Worm (Caenorhabditis elegans): ENCODE results near the gene klp-3.

The klp-3 gene

DNA sequence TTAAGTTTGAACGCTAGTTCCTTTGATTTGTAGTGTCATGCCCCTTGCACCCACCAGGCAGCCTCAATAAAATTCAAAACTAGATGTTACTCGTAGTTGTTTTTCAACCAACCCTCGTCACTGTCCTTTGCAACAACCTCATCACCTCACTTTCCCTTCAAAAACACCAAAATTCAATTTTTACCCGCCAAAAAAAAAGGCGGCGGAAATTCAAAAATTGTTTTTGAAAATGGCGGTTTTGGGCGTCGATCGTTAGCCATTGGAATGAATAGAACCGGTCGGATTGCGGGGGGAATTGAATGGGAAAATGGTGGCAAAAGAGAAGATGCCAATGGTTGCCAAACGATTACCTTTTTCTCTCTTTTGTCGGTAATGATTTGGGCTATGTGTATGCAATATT, 36.1 kb upstream of the klp-3 start:
- TF ChIP-seq hmg-4 (GFP tag; optimal IDR thresholded peaks at IDR 0.05) (no peak), hmbx-1 (tag; optimal IDR thresholded peaks at IDR 0.05) (no peak), ets-7 (tag; optimal IDR thresholded peaks at IDR 0.05) (no peak), B0310.2 (tag; optimal IDR thresholded peaks at IDR 0.05) (no peak), F13C5.2 (tag; optimal IDR thresholded peaks at IDR 0.05) (no peak), ceh-13 (GFP tag; optimal IDR thresholded peaks at IDR 0.05) (no peak), tra-4 (tag; optimal IDR thresholded peaks at IDR 0.05) (no peak), scrt-1 (GFP tag; IDR thresholded peaks at IDR 0.05) (no peak), pes-1 (GFP tag; IDR thresholded peaks at IDR 0.05) (no peak), tbx-11 (GFP tag; IDR thresholded peaks at IDR 0.05) (no peak), ceh-36 (tag; optimal IDR thresholded peaks at IDR 0.05) (no peak), ama-1 (optimal IDR thresholded peaks at IDR 0.05) (no peak), flt-1 (GFP tag; IDR thresholded peaks at IDR 0.05) (no peak), sea-1 (GFP tag; conservative IDR thresholded peaks at IDR 0.05) (no peak), tbx-37 (GFP tag; conservative IDR thresholded peaks at IDR 0.05) (no peak), hnd-1 (tag; optimal IDR thresholded peaks at IDR 0.05) (no peak), aly-1 (tag; optimal IDR thresholded peaks at IDR 0.05) (no peak)

DNA sequence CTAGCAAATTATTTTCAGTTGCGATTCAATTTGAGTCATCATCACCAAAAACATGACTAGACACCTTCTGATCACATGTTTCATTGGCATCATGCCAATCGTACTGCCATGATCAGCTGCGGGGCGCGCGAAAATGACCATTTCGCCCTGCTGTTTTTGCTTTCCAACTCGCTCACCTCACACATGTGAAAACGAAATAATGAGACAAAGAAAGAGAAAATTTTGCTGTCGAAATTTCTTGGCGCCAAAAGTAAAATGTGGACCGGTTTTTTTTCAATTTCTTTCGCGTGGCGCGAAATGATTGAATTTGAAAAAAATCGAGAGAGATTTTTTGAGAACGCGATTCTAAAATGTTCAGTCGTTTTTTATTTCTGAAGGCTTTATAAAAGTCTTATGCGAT, 35.3 kb upstream of the klp-3 start:
- TF ChIP-seq B0310.2 (tag; optimal IDR thresholded peaks at IDR 0.05) (no peak), hmbx-1 (tag; optimal IDR thresholded peaks at IDR 0.05) (no peak), tbx-11 (GFP tag; IDR thresholded peaks at IDR 0.05) (no peak), flt-1 (GFP tag; IDR thresholded peaks at IDR 0.05) (no peak), scrt-1 (GFP tag; IDR thresholded peaks at IDR 0.05) (no peak), ets-7 (tag; optimal IDR thresholded peaks at IDR 0.05) (no peak), F13C5.2 (tag; optimal IDR thresholded peaks at IDR 0.05) (no peak), aly-1 (tag; optimal IDR thresholded peaks at IDR 0.05) (no peak), sea-1 (GFP tag; conservative IDR thresholded peaks at IDR 0.05) (no peak), hnd-1 (tag; optimal IDR thresholded peaks at IDR 0.05) (no peak), ama-1 (optimal IDR thresholded peaks at IDR 0.05) (no peak), hmg-4 (GFP tag; optimal IDR thresholded peaks at IDR 0.05) (no peak), tra-4 (tag; optimal IDR thresholded peaks at IDR 0.05) (no peak), ceh-36 (tag; optimal IDR thresholded peaks at IDR 0.05) (no peak), ceh-13 (GFP tag; optimal IDR thresholded peaks at IDR 0.05) (no peak), pes-1 (GFP tag; IDR thresholded peaks at IDR 0.05) (no peak), tbx-37 (GFP tag; conservative IDR thresholded peaks at IDR 0.05) (no peak)

DNA sequence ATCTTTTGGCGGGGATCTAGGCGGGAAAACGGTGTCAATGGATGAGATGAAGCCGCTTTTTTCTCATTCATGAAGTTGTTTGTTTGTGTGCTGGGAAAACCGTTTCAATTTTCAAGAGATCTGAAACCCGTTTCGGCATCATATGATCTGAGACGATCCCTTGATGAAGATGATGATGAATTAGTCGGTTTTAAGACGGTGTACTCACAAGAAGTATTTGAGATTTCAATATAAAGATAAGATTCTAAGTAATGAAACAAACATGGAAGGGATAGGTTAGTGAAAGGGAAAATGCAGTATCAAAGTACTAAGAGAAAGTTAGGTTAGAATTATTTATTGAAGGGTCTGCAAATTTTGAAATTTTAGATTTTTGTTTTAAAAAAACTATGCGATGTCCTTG, 34.0 kb upstream of the klp-3 start:
- no peak for TF ChIP-seq hmbx-1 (tag; optimal IDR thresholded peaks at IDR 0.05)
- TF ChIP-seq B0310.2 (tag; optimal IDR thresholded peaks at IDR 0.05): no peak
- no peak for TF ChIP-seq tbx-37 (GFP tag; conservative IDR thresholded peaks at IDR 0.05)
- no peak for TF ChIP-seq flt-1 (GFP tag; IDR thresholded peaks at IDR 0.05)
- TF ChIP-seq scrt-1 (GFP tag; IDR thresholded peaks at IDR 0.05): no peak
- TF ChIP-seq hmg-4 (GFP tag; optimal IDR thresholded peaks at IDR 0.05): no peak
- TF ChIP-seq ama-1 (optimal IDR thresholded peaks at IDR 0.05): no peak
- TF ChIP-seq aly-1 (tag; optimal IDR thresholded peaks at IDR 0.05): no peak
- no peak for TF ChIP-seq tra-4 (tag; optimal IDR thresholded peaks at IDR 0.05)
- TF ChIP-seq ceh-13 (GFP tag; optimal IDR thresholded peaks at IDR 0.05): no peak
- TF ChIP-seq sea-1 (GFP tag; conservative IDR thresholded peaks at IDR 0.05): no peak
- TF ChIP-seq ets-7 (tag; optimal IDR thresholded peaks at IDR 0.05): no peak
- no peak for TF ChIP-seq tbx-11 (GFP tag; IDR thresholded peaks at IDR 0.05)
- TF ChIP-seq ceh-36 (tag; optimal IDR thresholded peaks at IDR 0.05): no peak
- TF ChIP-seq F13C5.2 (tag; optimal IDR thresholded peaks at IDR 0.05): no peak
- TF ChIP-seq pes-1 (GFP tag; IDR thresholded peaks at IDR 0.05): no peak
- TF ChIP-seq hnd-1 (tag; optimal IDR thresholded peaks at IDR 0.05): no peak

DNA sequence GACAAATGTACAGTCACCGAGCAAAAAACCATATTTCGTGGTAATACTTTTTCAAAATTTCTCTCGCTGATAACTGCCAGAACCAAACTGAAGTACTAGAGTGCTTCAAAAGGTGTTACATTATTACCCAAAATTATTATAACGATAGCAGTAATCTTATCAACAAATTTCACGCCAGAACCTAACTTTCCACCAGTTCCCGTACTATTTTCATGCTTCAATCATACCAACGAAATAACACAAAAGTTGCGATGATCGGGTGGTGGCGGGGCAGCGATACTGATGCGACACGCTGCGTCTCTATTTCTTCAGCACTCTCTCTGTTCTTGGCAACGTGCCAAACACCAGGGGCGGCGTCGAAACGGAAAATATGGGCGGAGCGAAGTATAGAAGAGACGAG, 33.2 kb upstream of the klp-3 start:
- no peak for TF ChIP-seq ama-1 (optimal IDR thresholded peaks at IDR 0.05)
- TF ChIP-seq hmbx-1 (tag; optimal IDR thresholded peaks at IDR 0.05): no peak
- TF ChIP-seq sea-1 (GFP tag; conservative IDR thresholded peaks at IDR 0.05): no peak
- TF ChIP-seq B0310.2 (tag; optimal IDR thresholded peaks at IDR 0.05): no peak
- TF ChIP-seq ceh-36 (tag; optimal IDR thresholded peaks at IDR 0.05): no peak
- no peak for TF ChIP-seq F13C5.2 (tag; optimal IDR thresholded peaks at IDR 0.05)

DNA sequence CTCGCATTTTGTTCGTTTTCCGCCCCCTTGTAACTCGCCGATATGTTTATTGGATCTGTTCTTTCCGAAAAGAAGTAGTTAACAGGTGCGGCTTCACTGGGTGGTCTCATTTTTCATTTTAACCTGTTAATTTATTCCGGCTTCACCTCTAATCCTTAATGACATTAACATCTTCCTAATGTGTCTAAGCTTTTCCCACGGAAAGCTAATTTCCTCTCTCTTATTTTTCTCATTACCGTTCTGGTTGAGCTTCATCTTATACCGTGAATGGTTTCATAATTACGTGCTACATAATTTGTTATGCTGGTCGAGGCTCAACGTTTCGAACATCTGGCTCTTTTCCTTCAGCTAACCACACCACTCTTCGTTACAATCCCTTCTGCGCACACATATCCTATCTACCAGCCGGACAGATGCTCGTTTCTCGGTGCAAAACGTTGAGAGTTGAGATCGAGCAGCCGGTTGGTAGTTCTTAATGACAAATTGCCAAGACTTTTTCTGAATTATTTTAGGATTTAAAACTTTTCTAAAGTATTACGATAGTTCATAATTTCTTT, 32.7 kb upstream of the klp-3 start:
- peak; percentile 58 for TF ChIP-seq hmg-4 (GFP tag; optimal IDR thresholded peaks at IDR 0.05)
- peak; percentile 4 for TF ChIP-seq ceh-36 (tag; optimal IDR thresholded peaks at IDR 0.05)
- no peak for TF ChIP-seq B0310.2 (tag; optimal IDR thresholded peaks at IDR 0.05)
- TF ChIP-seq ama-1 (optimal IDR thresholded peaks at IDR 0.05): no peak
- peak; percentile 3 for TF ChIP-seq tra-4 (tag; optimal IDR thresholded peaks at IDR 0.05)

DNA sequence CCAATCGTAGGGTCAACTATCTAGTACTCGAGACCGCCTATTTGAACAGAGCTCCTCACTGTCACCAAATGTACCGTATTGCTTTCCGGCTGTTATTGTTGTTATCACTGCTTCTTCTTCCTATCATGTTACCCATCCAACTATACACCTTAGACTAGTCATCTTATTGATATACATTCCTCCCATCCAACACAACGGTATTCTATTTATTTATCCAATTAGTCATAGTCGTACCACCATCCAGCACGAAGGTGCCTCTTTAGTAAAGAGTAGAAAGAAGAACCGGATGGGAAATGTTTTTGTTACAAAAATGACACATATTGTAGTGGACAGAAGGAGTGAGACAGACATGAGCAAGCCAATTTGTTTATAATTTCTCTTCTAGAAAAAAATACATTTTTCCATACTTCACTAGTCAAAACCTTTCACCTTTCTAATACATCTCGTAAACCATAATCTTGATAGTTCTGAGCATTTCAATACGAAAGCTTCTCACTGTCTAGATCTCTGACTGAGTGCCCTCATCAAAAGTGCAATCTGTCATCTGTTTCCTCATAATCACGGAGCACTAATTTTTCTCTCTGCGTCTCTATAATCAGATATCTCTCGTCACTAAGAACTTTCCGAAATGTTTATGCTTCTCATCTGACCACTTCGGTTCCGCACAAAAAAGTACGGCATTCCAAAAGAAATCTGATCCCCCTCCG, 31.8 kb upstream of the klp-3 start:
- TF ChIP-seq tbx-11 (GFP tag; IDR thresholded peaks at IDR 0.05): no peak
- TF ChIP-seq hmg-4 (GFP tag; optimal IDR thresholded peaks at IDR 0.05): no peak
- TF ChIP-seq sea-1 (GFP tag; conservative IDR thresholded peaks at IDR 0.05): no peak
- no peak for TF ChIP-seq B0310.2 (tag; optimal IDR thresholded peaks at IDR 0.05)
- no peak for TF ChIP-seq aly-1 (tag; optimal IDR thresholded peaks at IDR 0.05)
- no peak for TF ChIP-seq pes-1 (GFP tag; IDR thresholded peaks at IDR 0.05)
- TF ChIP-seq F13C5.2 (tag; optimal IDR thresholded peaks at IDR 0.05): no peak
- TF ChIP-seq ceh-36 (tag; optimal IDR thresholded peaks at IDR 0.05): no peak
- TF ChIP-seq ama-1 (optimal IDR thresholded peaks at IDR 0.05): no peak
- TF ChIP-seq hnd-1 (tag; optimal IDR thresholded peaks at IDR 0.05): no peak
- TF ChIP-seq flt-1 (GFP tag; IDR thresholded peaks at IDR 0.05): no peak
- TF ChIP-seq hmbx-1 (tag; optimal IDR thresholded peaks at IDR 0.05): no peak
- no peak for TF ChIP-seq ceh-13 (GFP tag; optimal IDR thresholded peaks at IDR 0.05)
- TF ChIP-seq tbx-37 (GFP tag; conservative IDR thresholded peaks at IDR 0.05): no peak
- no peak for TF ChIP-seq ets-7 (tag; optimal IDR thresholded peaks at IDR 0.05)
- no peak for TF ChIP-seq scrt-1 (GFP tag; IDR thresholded peaks at IDR 0.05)
- TF ChIP-seq tra-4 (tag; optimal IDR thresholded peaks at IDR 0.05): no peak

Measured in whole organism, early embryonic.